Fruit fly (Drosophila melanogaster) S2 (cell line): ENCODE results near the gene Mtl.
A peak's percentile ranks its signal among the peaks of the same experiment; 100 is the strongest.

Experiments
- CG8478 ChIP-seq: fragments of >200 bp; optimal IDR thresholded peaks from 2 replicates; lab custom pipeline; 2018
- CTCF ChIP-seq, 2 experiments: fragments of >200 bp; optimal IDR thresholded peaks; 2 replicates each; lab custom pipeline; 2018

The Mtl gene

dm6 chr3R:27613814-27614213, 22.4 kb upstream of the Mtl start:
- TF ChIP-seq CTCF (optimal IDR thresholded peaks at IDR 0.05; lab: Kevin White, UChicago) (no peak), CG8478 (lab: Kevin White, UChicago) (no peak)

- TF ChIP-seq CTCF (optimal IDR thresholded peaks at IDR 0.05; lab: Kevin White, UChicago) (no peak), CG8478 (lab: Kevin White, UChicago) (no peak)
Measured at dm6 chr3R:27616493-27616892, 19.7 kb upstream of the Mtl start.

- TF ChIP-seq CTCF (optimal IDR thresholded peaks at IDR 0.05; lab: Kevin White, UChicago) (no peak), CG8478 (lab: Kevin White, UChicago) (no peak)
Measured at dm6 chr3R:27621861-27622260, 14.4 kb upstream of the Mtl start.

dm6 chr3R:27622993-27623392, 13.2 kb upstream of the Mtl start:
- no peak for TF ChIP-seq CG8478 (lab: Kevin White, UChicago)
- TF ChIP-seq CTCF (optimal IDR thresholded peaks at IDR 0.05; lab: Kevin White, UChicago): no peak

dm6 chr3R:27625911-27626310, 10.3 kb upstream of the Mtl start, which contains the start of gene CG5612:
CG5612 (minus strand) TSS chr3R:27626011.
- TF ChIP-seq CG8478 (lab: Kevin White, UChicago): no peak
- TF ChIP-seq CTCF (optimal IDR thresholded peaks at IDR 0.05; lab: Kevin White, UChicago): no peak

dm6 chr3R:27636720-27637119, 508 bp downstream of the Mtl start:
- no peak for TF ChIP-seq CTCF (optimal IDR thresholded peaks at IDR 0.05; lab: Kevin White, UChicago)
- no peak for TF ChIP-seq CG8478 (lab: Kevin White, UChicago)

dm6 chr3R:27637264-27637860, 1.1 kb downstream of the Mtl start:
- no peak for TF ChIP-seq CG8478 (lab: Kevin White, UChicago)
- TF ChIP-seq CTCF (optimal IDR thresholded peaks at IDR 0.05; lab: Kevin White, UChicago): no peak

- TF ChIP-seq CG8478 (lab: Kevin White, UChicago) (no peak), CTCF (optimal IDR thresholded peaks at IDR 0.05; lab: Kevin White, UChicago) (no peak)
Measured at dm6 chr3R:27643080-27643479, 6.9 kb downstream of the Mtl start.

- TF ChIP-seq CG8478 (lab: Kevin White, UChicago): no peak
- TF ChIP-seq CTCF (optimal IDR thresholded peaks at IDR 0.05; lab: Kevin White, UChicago): no peak
Measured at dm6 chr3R:27647817-27648216, 11.6 kb downstream of the Mtl start.

dm6 chr3R:27651710-27652109, 15.5 kb downstream of the Mtl start:
- TF ChIP-seq CG8478 (lab: Kevin White, UChicago) (no peak), CTCF (optimal IDR thresholded peaks at IDR 0.05; lab: Kevin White, UChicago) (peak in 1 of 2 experiments; percentile 44)

dm6 chr3R:27652156-27652810, 16.1 kb downstream of the Mtl start, which contains the start of gene RpS10a:
RpS10a (plus strand) TSS chr3R:27652760.
- TF ChIP-seq CTCF (optimal IDR thresholded peaks at IDR 0.05; lab: Kevin White, UChicago) (no peak), CG8478 (lab: Kevin White, UChicago) (no peak)

dm6 chr3R:27655109-27655508, 18.9 kb downstream of the Mtl start:
- TF ChIP-seq CTCF (optimal IDR thresholded peaks at IDR 0.05; lab: Kevin White, UChicago) (no peak), CG8478 (lab: Kevin White, UChicago) (no peak)

- TF ChIP-seq CTCF (optimal IDR thresholded peaks at IDR 0.05; lab: Kevin White, UChicago): no peak
- no peak for TF ChIP-seq CG8478 (lab: Kevin White, UChicago)
Measured at dm6 chr3R:27656686-27657535, 20.7 kb downstream of the Mtl start, which contains the start of gene tau. tau (minus strand) TSS chr3R:27656996.

- no peak for TF ChIP-seq CTCF (optimal IDR thresholded peaks at IDR 0.05; lab: Kevin White, UChicago)
Measured at dm6 chr3R:27660127-27660579, 23.9 kb downstream of the Mtl start, which contains the start of gene Mlc1. Mlc1 (minus strand) TSS chr3R:27660177.

dm6 chr3R:27661389-27661788, 25.2 kb downstream of the Mtl start:
- no peak for TF ChIP-seq CTCF (optimal IDR thresholded peaks at IDR 0.05; lab: Kevin White, UChicago)
- no peak for TF ChIP-seq CG8478 (lab: Kevin White, UChicago)
